Fruit fly (Drosophila melanogaster) whole organism, embryonic: Measurements from ENCODE around the gene Uev1A.

Experiments used
- B-H2 ChIP-seq: fragments of 200-800 bp; sonication (Bioruptor generic); optimal IDR thresholded peaks from 2 replicates; lab custom pipeline; 2018; ENCODE audit warnings: missing biosample characterization, mild to moderate bottlenecking, missing genetic modification characterization
- CG10431 ChIP-seq: fragments of 200-800 bp; sonication (Bioruptor generic); optimal IDR thresholded peaks from 3 replicates; lab custom pipeline; 2018; ENCODE audit warnings: missing biosample characterization, mild to moderate bottlenecking, missing genetic modification characterization
- CG11723 ChIP-seq: fragments of 200-800 bp; sonication (Bioruptor generic); optimal IDR thresholded peaks from 2 replicates; lab custom pipeline; 2017; ENCODE audit warnings: missing biosample characterization, mild to moderate bottlenecking, missing genetic modification characterization
- CG12659 ChIP-seq: fragments of 200-800 bp; sonication (Bioruptor generic); optimal IDR thresholded peaks from 3 replicates; lab custom pipeline; 2017; ENCODE audit warnings: mild to moderate bottlenecking, missing biosample characterization, missing genetic modification reagents, missing genetic modification characterization
- CG14667 ChIP-seq: fragments of 200-800 bp; sonication (Bioruptor generic); IDR thresholded peaks from 2 replicates; pipeline ENCODE4 v1.3.6; 2022; ENCODE audit warnings: missing biosample characterization, missing genetic modification characterization
- CG16815 ChIP-seq: fragments of 200-800 bp; sonication (Bioruptor generic); optimal IDR thresholded peaks from 3 replicates; lab custom pipeline; 2017; ENCODE audit warnings: missing biosample characterization, mild to moderate bottlenecking, missing genetic modification characterization
- CG17328 ChIP-seq: fragments of 200-800 bp; sonication (Bioruptor generic); IDR thresholded peaks from 2 replicates; pipeline ENCODE4 v1.3.6; 2022; ENCODE audit warnings: missing biosample characterization, missing genetic modification characterization
- CG17385 ChIP-seq: fragments of 200-800 bp; sonication (Bioruptor generic); optimal IDR thresholded peaks from 3 replicates; lab custom pipeline; 2018; ENCODE audit warnings: missing biosample characterization, mild to moderate bottlenecking, missing genetic modification characterization
- CG17829 ChIP-seq: fragments of 200-800 bp; optimal IDR thresholded peaks from 2 replicates; lab custom pipeline; 2019; ENCODE audit warnings: missing biosample characterization, mild to moderate bottlenecking, missing genetic modification characterization, moderate library complexity
- CG18599 ChIP-seq: fragments of 200-800 bp; sonication (Bioruptor generic); optimal IDR thresholded peaks from 3 replicates; lab custom pipeline; 2017; ENCODE audit warnings: missing biosample characterization, missing genetic modification characterization, mild to moderate bottlenecking, moderate library complexity, missing genetic modification reagents
- CG33557 ChIP-seq: fragments of 200-800 bp; sonication (Bioruptor generic); optimal IDR thresholded peaks from 2 replicates; lab custom pipeline; 2019; ENCODE audit warnings: missing biosample characterization, mild to moderate bottlenecking, missing genetic modification characterization, moderate library complexity
- CG3407 ChIP-seq: fragments of 200-800 bp; sonication (Bioruptor generic); optimal IDR thresholded peaks from 2 replicates; lab custom pipeline; 2018; ENCODE audit warnings: missing biosample characterization, mild to moderate bottlenecking, missing genetic modification characterization
- CG34224 ChIP-seq: fragments of 200-800 bp; sonication (Bioruptor generic); IDR thresholded peaks from 3 replicates; pipeline ENCODE4 v1.3.6; 2022; ENCODE audit warnings: missing biosample characterization, missing genetic modification characterization; ENCODE audit not compliant: partially characterized antibody
- CG34422 ChIP-seq: fragments of 200-800 bp; sonication (Bioruptor generic); IDR thresholded peaks from 3 replicates; pipeline ENCODE4 v1.3.6; 2022; ENCODE audit warnings: missing biosample characterization, missing genetic modification characterization
- CG3995 ChIP-seq: fragments of 200-800 bp; sonication (Bioruptor generic); optimal IDR thresholded peaks from 3 replicates; lab custom pipeline; 2016; ENCODE audit warnings: missing biosample characterization, missing genetic modification characterization
- CG5180 ChIP-seq: fragments of 200-800 bp; sonication (Bioruptor generic); optimal IDR thresholded peaks from 3 replicates; lab custom pipeline; 2017; ENCODE audit warnings: missing biosample characterization, missing genetic modification characterization, mild to moderate bottlenecking, moderate library complexity, missing genetic modification reagents
- CG6683 ChIP-seq: fragments of 200-800 bp; sonication (Bioruptor generic); optimal IDR thresholded peaks from 2 replicates; lab custom pipeline; 2017; ENCODE audit warnings: missing biosample characterization, mild to moderate bottlenecking, missing genetic modification characterization, missing genetic modification reagents
- CG7271 ChIP-seq: fragments of 200-800 bp; sonication (Bioruptor generic); optimal IDR thresholded peaks from 2 replicates; lab custom pipeline; 2018; ENCODE audit warnings: missing biosample characterization, mild to moderate bottlenecking, missing genetic modification characterization, moderate library complexity
- CG9727 ChIP-seq: fragments of 200-800 bp; sonication (Bioruptor generic); optimal IDR thresholded peaks from 3 replicates; lab custom pipeline; 2017; ENCODE audit warnings: missing biosample characterization, mild to moderate bottlenecking, missing genetic modification characterization
- CrebB ChIP-seq: fragments of 200-800 bp; sonication (Bioruptor generic); optimal IDR thresholded peaks from 3 replicates; lab custom pipeline; 2018; ENCODE audit warnings: missing biosample characterization, mild to moderate bottlenecking, missing genetic modification characterization
- D19A ChIP-seq: fragments of 200-800 bp; optimal IDR thresholded peaks from 3 replicates; lab custom pipeline; 2019; ENCODE audit warnings: missing biosample characterization, mild to moderate bottlenecking, missing genetic modification characterization, moderate library complexity
- Dad ChIP-seq: fragments of 200-800 bp; sonication (Bioruptor generic); optimal IDR thresholded peaks from 3 replicates; lab custom pipeline; 2016; ENCODE audit warnings: missing biosample characterization, missing genetic modification characterization
- Dp ChIP-seq: fragments of 200-800 bp; sonication (Bioruptor generic); optimal IDR thresholded peaks from 2 replicates; lab custom pipeline; 2018; ENCODE audit warnings: missing biosample characterization, mild to moderate bottlenecking, missing genetic modification characterization, moderate library complexity
- Ets65A ChIP-seq: fragments of 200-800 bp; sonication (Bioruptor generic); peaks from one replicate; lab custom pipeline; 2016; ENCODE audit warnings: missing biosample characterization, missing genetic modification characterization
- HLHmδ ChIP-seq: fragments of 200-800 bp; sonication (Bioruptor generic); optimal IDR thresholded peaks from 2 replicates; lab custom pipeline; 2018; ENCODE audit warnings: missing biosample characterization, mild to moderate bottlenecking, missing genetic modification characterization, moderate library complexity
- HmgZ ChIP-seq: fragments of 200-800 bp; sonication (Bioruptor generic); optimal IDR thresholded peaks from 2 replicates; lab custom pipeline; 2018; ENCODE audit warnings: missing biosample characterization, mild to moderate bottlenecking, missing genetic modification characterization
- PHDP ChIP-seq: fragments of 200-800 bp; sonication (Bioruptor generic); optimal IDR thresholded peaks from 3 replicates; lab custom pipeline; 2018; ENCODE audit warnings: missing biosample characterization, mild to moderate bottlenecking, missing genetic modification characterization, moderate library complexity
- Side ChIP-seq: fragments of 200-800 bp; sonication (Bioruptor generic); optimal IDR thresholded peaks from 2 replicates; lab custom pipeline; 2016; ENCODE audit warnings: missing biosample characterization, missing genetic modification characterization
- Sox102F ChIP-seq: fragments of 200-800 bp; sonication (Bioruptor generic); optimal IDR thresholded peaks from 2 replicates; lab custom pipeline; 2018; ENCODE audit warnings: missing biosample characterization, mild to moderate bottlenecking, missing genetic modification characterization, moderate library complexity
- Stat92E ChIP-seq, 3 experiments: fragments of >200 bp in 2 of 3; fragments of 200-800 bp in 1 of 3; sonication (Bioruptor generic) in 1 of 3; optimal IDR thresholded peaks; 2 replicates each; lab custom pipeline; 2017 to 2019; ENCODE audit warnings: missing biosample characterization in 3 of 3, missing genetic modification characterization in 3 of 3, mild to moderate bottlenecking in 1 of 3, moderate library complexity in 1 of 3
- ara ChIP-seq: fragments of 200-800 bp; sonication (Bioruptor generic); IDR thresholded peaks from 2 replicates; pipeline ENCODE4 v1.3.6; 2022; ENCODE audit warnings: missing biosample characterization, missing genetic modification characterization
- ase ChIP-seq: fragments of 200-800 bp; sonication (Bioruptor generic); IDR thresholded peaks from 3 replicates; pipeline ENCODE4 v1.3.6; 2022; ENCODE audit warnings: missing biosample characterization, missing genetic modification characterization
- bab2 ChIP-seq: fragments of 200-800 bp; sonication (Bioruptor generic); optimal IDR thresholded peaks from 2 replicates; lab custom pipeline; 2016; ENCODE audit warnings: missing biosample characterization, missing genetic modification characterization
- crol ChIP-seq: fragments of 200-800 bp; sonication (Bioruptor generic); IDR thresholded peaks from 2 replicates; pipeline ENCODE4 v1.3.6; 2022; ENCODE audit warnings: missing biosample characterization, missing genetic modification characterization
- da ChIP-seq: fragments of 200-800 bp; sonication (Bioruptor generic); optimal IDR thresholded peaks from 2 replicates; lab custom pipeline; 2016; ENCODE audit warnings: missing biosample characterization, missing genetic modification characterization
- dimm ChIP-seq: fragments of 200-800 bp; sonication (Bioruptor generic); IDR thresholded peaks from 2 replicates; pipeline ENCODE4 v1.3.6; 2022; ENCODE audit warnings: missing biosample characterization, missing genetic modification characterization
- dysf ChIP-seq: fragments of 200-800 bp; sonication (Bioruptor generic); IDR thresholded peaks from 3 replicates; pipeline ENCODE4 v1.3.6; 2022; ENCODE audit warnings: missing biosample characterization, missing genetic modification characterization
- eve ChIP-seq, 2 experiments: fragments of >200 bp; optimal IDR thresholded peaks; 2 replicates each; lab custom pipeline; 2017; ENCODE audit warnings: missing biosample characterization in 2 of 2, missing genetic modification characterization in 2 of 2
- fd3F ChIP-seq: fragments of 200-800 bp; sonication (Bioruptor generic); optimal IDR thresholded peaks from 2 replicates; lab custom pipeline; 2018; ENCODE audit warnings: missing biosample characterization, mild to moderate bottlenecking, missing genetic modification characterization, moderate library complexity
- fru ChIP-seq: fragments of >200 bp; optimal IDR thresholded peaks from 2 replicates; lab custom pipeline; 2017
- gt ChIP-seq: fragments of 200-800 bp; sonication (Bioruptor generic); IDR thresholded peaks from 2 replicates; pipeline ENCODE4 v1.3.6; 2022; ENCODE audit warnings: missing biosample characterization, missing genetic modification characterization
- lov ChIP-seq, 2 experiments: fragments of 200-800 bp in 1 of 2; fragments of >200 bp in 1 of 2; sonication (Bioruptor generic) in 1 of 2; IDR thresholded peaks in 1 of 2; optimal IDR thresholded peaks in 1 of 2; 2 replicates in 1 of 2; 3 replicates in 1 of 2; pipeline versions ENCODE4 v1.3.6 to Lab custom; 2017 to 2022; ENCODE audit warnings: missing biosample characterization in 1 of 2, missing genetic modification characterization in 1 of 2
- maf-S ChIP-seq: fragments of 200-800 bp; sonication (Bioruptor generic); optimal IDR thresholded peaks from 2 replicates; lab custom pipeline; 2016; ENCODE audit warnings: missing biosample characterization, missing genetic modification characterization
- sens ChIP-seq: fragments of 200-800 bp; sonication (Bioruptor generic); peaks from one replicate; lab custom pipeline; 2016; ENCODE audit warnings: missing biosample characterization, missing genetic modification characterization
- sens-2 ChIP-seq: fragments of 200-800 bp; sonication (Bioruptor generic); IDR thresholded peaks from 2 replicates; pipeline ENCODE4 v1.3.6; 2022; ENCODE audit warnings: missing biosample characterization, missing genetic modification characterization
- tin ChIP-seq: fragments of 200-800 bp; sonication (Bioruptor generic); optimal IDR thresholded peaks from 3 replicates; lab custom pipeline; 2016; ENCODE audit warnings: missing biosample characterization, missing genetic modification characterization
- trh ChIP-seq: fragments of 200-800 bp; sonication (Bioruptor generic); optimal IDR thresholded peaks from 2 replicates; lab custom pipeline; 2016; ENCODE audit warnings: missing biosample characterization, missing genetic modification characterization
- unpg ChIP-seq: fragments of 200-800 bp; sonication (Bioruptor generic); optimal IDR thresholded peaks from 3 replicates; lab custom pipeline; 2018; ENCODE audit warnings: missing biosample characterization, mild to moderate bottlenecking, missing genetic modification characterization, moderate library complexity
- zf30C ChIP-seq: fragments of 200-800 bp; sonication (Bioruptor generic); optimal IDR thresholded peaks from 3 replicates; lab custom pipeline; 2018; ENCODE audit warnings: missing biosample characterization, mild to moderate bottlenecking, missing genetic modification characterization

The Uev1A gene

dm6 chr3L:5352684-5353322 lies 13.2 kb downstream of the Uev1A start (continued):
- TF ChIP-seq Sox102F (GFP tag; lab: Kevin White, UChicago), result no peak
- TF ChIP-seq crol (GFP tag; lab: Robert Waterston, UW), result 0 out of 2 replicates have a peak, but pooled peaks have one; percentile 25
- no peak for TF ChIP-seq Dp (GFP tag; lab: Kevin White, UChicago)
- no peak for TF ChIP-seq gt
- no peak for TF ChIP-seq Ets65A
- no peak for TF ChIP-seq sens-2 (GFP tag; lab: Robert Waterston, UW)
- peak; percentile 47; the same call in 1 of the 2 replicates for TF ChIP-seq ara (GFP tag; lab: Robert Waterston, UW)
- TF ChIP-seq sens (GFP tag; lab: Kevin White, UChicago), result peak; percentile 95
- TF ChIP-seq dimm (GFP tag; lab: Robert Waterston, UW), result no peak
- TF ChIP-seq fru (lab: Kevin White, UChicago), result no peak
- TF ChIP-seq eve (GFP tag; optimal IDR thresholded peaks at IDR 0.05; lab: Kevin White, UChicago), result peak in 1 of 2 experiments; percentile 32
- TF ChIP-seq HLHmδ (GFP tag; lab: Kevin White, UChicago), result no peak
- no peak for TF ChIP-seq bab2 (GFP tag; lab: Kevin White, UChicago)
- no peak for TF ChIP-seq zf30C (GFP tag; lab: Kevin White, UChicago)
- TF ChIP-seq dysf (GFP tag; lab: Robert Waterston, UW), result no peak
- peak in 1 of 3 experiments; percentile 84 for TF ChIP-seq Stat92E (GFP tag; optimal IDR thresholded peaks at IDR 0.05; lab: Kevin White, UChicago)
- TF ChIP-seq Side (GFP tag; lab: Kevin White, UChicago), result no peak
- no peak for TF ChIP-seq CG6683 (GFP tag; lab: Kevin White, UChicago)
- TF ChIP-seq CG3407 (GFP tag; lab: Kevin White, UChicago), result no peak
- peak; percentile 38 for TF ChIP-seq unpg (GFP tag; lab: Kevin White, UChicago)
- no peak for TF ChIP-seq CG5180 (GFP tag; lab: Kevin White, UChicago)
- TF ChIP-seq D19A (tag; lab: Kevin White, UChicago), result peak; percentile 50
- no peak for TF ChIP-seq CG3995 (GFP tag; lab: Kevin White, UChicago)
- TF ChIP-seq CG9727 (GFP tag; lab: Kevin White, UChicago), result peak; percentile 55
- TF ChIP-seq trh (GFP tag; lab: Kevin White, UChicago), result no peak
- TF ChIP-seq CG12659 (GFP tag; lab: Kevin White, UChicago), result no peak
- no peak for TF ChIP-seq CG10431
- TF ChIP-seq da (GFP tag; lab: Kevin White, UChicago), result no peak
- TF ChIP-seq PHDP, result no peak
- no peak for TF ChIP-seq CG11723 (GFP tag; lab: Kevin White, UChicago)
- TF ChIP-seq CG34224, result no peak
- TF ChIP-seq ase, result peak; percentile 49; the same call in 1 of the 3 replicates
- peak; percentile 76 for TF ChIP-seq CG17829 (tag; lab: Kevin White, UChicago)
- TF ChIP-seq CG18599 (GFP tag; lab: Kevin White, UChicago), result peak; percentile 14
- peak; percentile 23 for TF ChIP-seq CG33557
- peak; percentile 35 for TF ChIP-seq CG16815
- TF ChIP-seq CG17385 (GFP tag; lab: Kevin White, UChicago), result peak; percentile 42
- TF ChIP-seq CG34422, result 0 out of 3 replicates have a peak, but pooled peaks have one; percentile 38
- TF ChIP-seq tin (GFP tag; lab: Kevin White, UChicago), result peak; percentile 48
- TF ChIP-seq CG7271 (tag; lab: Kevin White, UChicago), result peak; percentile 72
- TF ChIP-seq lov (optimal IDR thresholded peaks at IDR 0.05; lab: Kevin White, UChicago), result no peak
- 0 out of 3 replicates have a peak, but pooled peaks have one; percentile 56 for TF ChIP-seq lov (GFP tag; IDR thresholded peaks at IDR 0.05; lab: Robert Waterston, UW)
- no peak for TF ChIP-seq Dad (GFP tag; lab: Kevin White, UChicago)
- peak; percentile 49; the same call in 1 of the 2 replicates for TF ChIP-seq CG17328 (GFP tag; lab: Robert Waterston, UW)
- TF ChIP-seq B-H2 (GFP tag; lab: Kevin White, UChicago), result no peak
- no peak for TF ChIP-seq CrebB (tag; lab: Kevin White, UChicago)
- TF ChIP-seq HmgZ (tag; lab: Kevin White, UChicago), result no peak
- no peak for TF ChIP-seq fd3F (GFP tag; lab: Kevin White, UChicago)
- TF ChIP-seq CG14667 (GFP tag; lab: Robert Waterston, UW), result 0 out of 2 replicates have a peak, but pooled peaks have one; percentile 24
- TF ChIP-seq maf-S (GFP tag; lab: Kevin White, UChicago), result no peak
